Fruit fly (Drosophila melanogaster) whole organism, embryonic: ENCODE measurements around the gene euc.

ENCODE experiments used
- Aef1 ChIP-seq: fragments of 200-800 bp; sonication (Bioruptor generic); IDR thresholded peaks from 3 replicates; pipeline ENCODE4 v1.3.6; 2022; ENCODE audit warnings: missing biosample characterization, missing genetic modification characterization
- Antp ChIP-seq: fragments of 200-800 bp; sonication (Bioruptor generic); optimal IDR thresholded peaks from 3 replicates; lab custom pipeline; 2016; ENCODE audit warnings: missing biosample characterization, missing genetic modification characterization
- CG10267 ChIP-seq: fragments of 200-800 bp; sonication (Bioruptor generic); optimal IDR thresholded peaks from 2 replicates; lab custom pipeline; 2018; ENCODE audit warnings: missing biosample characterization, mild to moderate bottlenecking, missing genetic modification characterization, moderate library complexity
- CG10979 ChIP-seq: fragments of 200-800 bp; sonication (Bioruptor generic); optimal IDR thresholded peaks from 2 replicates; lab custom pipeline; 2018; ENCODE audit warnings: missing biosample characterization, mild to moderate bottlenecking, missing genetic modification characterization, moderate library complexity
- CG11398 ChIP-seq: fragments of 200-800 bp; sonication (Bioruptor generic); optimal IDR thresholded peaks from 2 replicates; lab custom pipeline; 2016; ENCODE audit warnings: missing biosample characterization, missing genetic modification characterization
- CG14014 ChIP-seq: fragments of 200-800 bp; sonication (Bioruptor generic); IDR thresholded peaks from 2 replicates; pipeline ENCODE4 v1.3.6; 2022; ENCODE audit warnings: missing biosample characterization, missing genetic modification characterization
- CG14050 ChIP-seq: fragments of 200-800 bp; sonication (Bioruptor generic); IDR thresholded peaks from 3 replicates; pipeline ENCODE4 v1.3.6; 2022; ENCODE audit warnings: missing biosample characterization, missing genetic modification characterization
- CG14667 ChIP-seq: fragments of 200-800 bp; sonication (Bioruptor generic); IDR thresholded peaks from 2 replicates; pipeline ENCODE4 v1.3.6; 2022; ENCODE audit warnings: missing biosample characterization, missing genetic modification characterization
- CG14710 ChIP-seq: fragments of 200-800 bp; sonication (Bioruptor generic); optimal IDR thresholded peaks from 3 replicates; lab custom pipeline; 2019; ENCODE audit warnings: missing biosample characterization, mild to moderate bottlenecking, missing genetic modification characterization, moderate library complexity
- CG15011 ChIP-seq: fragments of 200-800 bp; sonication (Bioruptor generic); optimal IDR thresholded peaks from 3 replicates; lab custom pipeline; 2018; ENCODE audit warnings: missing biosample characterization, mild to moderate bottlenecking, missing genetic modification characterization
- CG16815 ChIP-seq: fragments of 200-800 bp; sonication (Bioruptor generic); optimal IDR thresholded peaks from 3 replicates; lab custom pipeline; 2017; ENCODE audit warnings: missing biosample characterization, mild to moderate bottlenecking, missing genetic modification characterization
- CG16863 ChIP-seq: fragments of 200-800 bp; sonication (Bioruptor generic); optimal IDR thresholded peaks from 3 replicates; lab custom pipeline; 2016; ENCODE audit warnings: missing biosample characterization, missing genetic modification characterization
- CG17359 ChIP-seq: fragments of 200-800 bp; sonication (Bioruptor generic); optimal IDR thresholded peaks from 3 replicates; lab custom pipeline; 2018; ENCODE audit warnings: missing biosample characterization, mild to moderate bottlenecking, missing genetic modification characterization, moderate library complexity
- CG17385 ChIP-seq: fragments of 200-800 bp; sonication (Bioruptor generic); optimal IDR thresholded peaks from 3 replicates; lab custom pipeline; 2018; ENCODE audit warnings: missing biosample characterization, mild to moderate bottlenecking, missing genetic modification characterization
- CG18011 ChIP-seq: fragments of 200-800 bp; sonication (Bioruptor generic); optimal IDR thresholded peaks from 2 replicates; lab custom pipeline; 2017; ENCODE audit warnings: missing biosample characterization, missing genetic modification characterization, mild to moderate bottlenecking, moderate library complexity, missing genotype
- CG31224 ChIP-seq: fragments of 200-800 bp; sonication (Bioruptor generic); IDR thresholded peaks from 2 replicates; pipeline ENCODE4 v1.3.6; 2022; ENCODE audit warnings: missing biosample characterization, missing genetic modification characterization
- CG3281 ChIP-seq: fragments of 200-800 bp; sonication (Bioruptor generic); optimal IDR thresholded peaks from 3 replicates; lab custom pipeline; 2017; ENCODE audit warnings: missing biosample characterization, mild to moderate bottlenecking, missing genetic modification characterization
- CG4854 ChIP-seq: fragments of 200-800 bp; sonication (Bioruptor generic); optimal IDR thresholded peaks from 2 replicates; lab custom pipeline; 2016; ENCODE audit warnings: missing biosample characterization, missing genetic modification characterization, inconsistent platforms
- CG5953 ChIP-seq: fragments of 200-800 bp; sonication (Bioruptor generic); IDR thresholded peaks from 2 replicates; pipeline ENCODE4 v1.3.6; 2022; ENCODE audit warnings: missing biosample characterization, missing genetic modification characterization
- CG6689 ChIP-seq: fragments of 200-800 bp; sonication (Bioruptor generic); IDR thresholded peaks from 2 replicates; pipeline ENCODE4 v1.3.6; 2022; ENCODE audit warnings: missing biosample characterization, missing genetic modification characterization
- CG8944 ChIP-seq: fragments of 200-800 bp; sonication (Bioruptor generic); optimal IDR thresholded peaks from 3 replicates; lab custom pipeline; 2016; ENCODE audit warnings: missing biosample characterization, missing genetic modification characterization
- D19B ChIP-seq: fragments of 200-800 bp; sonication (Bioruptor generic); optimal IDR thresholded peaks from 2 replicates; lab custom pipeline; 2017; ENCODE audit warnings: missing biosample characterization, mild to moderate bottlenecking, missing genetic modification characterization
- Dbx ChIP-seq: fragments of 200-800 bp; sonication (Bioruptor generic); IDR thresholded peaks from 3 replicates; pipeline ENCODE4 v1.3.6; 2022; ENCODE audit warnings: missing biosample characterization, missing genetic modification characterization
- Fer3 ChIP-seq: fragments of 200-800 bp; sonication (Bioruptor generic); optimal IDR thresholded peaks from 2 replicates; lab custom pipeline; 2018; ENCODE audit warnings: missing biosample characterization, mild to moderate bottlenecking, missing genetic modification characterization, moderate library complexity
- Gug ChIP-seq: fragments of 200-800 bp; sonication (Bioruptor generic); IDR thresholded peaks from 4 replicates; pipeline ENCODE4 v1.3.6; 2022; ENCODE audit warnings: missing biosample characterization, missing genetic modification characterization
- HLHmδ ChIP-seq: fragments of 200-800 bp; sonication (Bioruptor generic); optimal IDR thresholded peaks from 2 replicates; lab custom pipeline; 2018; ENCODE audit warnings: missing biosample characterization, mild to moderate bottlenecking, missing genetic modification characterization, moderate library complexity
- HmgZ ChIP-seq: fragments of 200-800 bp; sonication (Bioruptor generic); optimal IDR thresholded peaks from 2 replicates; lab custom pipeline; 2018; ENCODE audit warnings: missing biosample characterization, mild to moderate bottlenecking, missing genetic modification characterization
- Mad ChIP-seq: fragments of 200-800 bp; sonication (Bioruptor generic); optimal IDR thresholded peaks from 2 replicates; lab custom pipeline; 2016; ENCODE audit warnings: missing biosample characterization, missing genetic modification characterization
- Med ChIP-seq: fragments of 200-800 bp; sonication (Bioruptor generic); peaks from one replicate; lab custom pipeline; 2016; ENCODE audit warnings: missing biosample characterization, missing genetic modification characterization, mild to moderate bottlenecking, inconsistent platforms, moderate library complexity
- Sox100B ChIP-seq: fragments of 200-800 bp; sonication (Bioruptor generic); optimal IDR thresholded peaks from 3 replicates; lab custom pipeline; 2018; ENCODE audit warnings: missing biosample characterization, mild to moderate bottlenecking, missing genetic modification characterization
- ash1 ChIP-seq: fragments of 200-800 bp; sonication (Bioruptor generic); optimal IDR thresholded peaks from 2 replicates; lab custom pipeline; 2018; ENCODE audit warnings: missing biosample characterization, mild to moderate bottlenecking, missing genetic modification characterization
- ato ChIP-seq: fragments of 200-800 bp; sonication (Bioruptor generic); IDR thresholded peaks from 2 replicates; pipeline ENCODE4 v1.3.6; 2022; ENCODE audit warnings: missing biosample characterization, missing genetic modification characterization; ENCODE audit not compliant: partially characterized antibody
- crp ChIP-seq, 2 experiments: fragments of 200-800 bp; sonication (Bioruptor generic); optimal IDR thresholded peaks; 2 replicates in 1 of 2; 3 replicates in 1 of 2; lab custom pipeline; 2017; ENCODE audit warnings: missing biosample characterization in 2 of 2, missing genetic modification characterization in 2 of 2, mild to moderate bottlenecking in 1 of 2, moderate library complexity in 1 of 2
- danr ChIP-seq: fragments of 200-800 bp; sonication (Bioruptor generic); IDR thresholded peaks from 2 replicates; pipeline ENCODE4 v1.3.6; 2022; ENCODE audit warnings: missing biosample characterization, missing genetic modification characterization
- dysf ChIP-seq: fragments of 200-800 bp; sonication (Bioruptor generic); IDR thresholded peaks from 3 replicates; pipeline ENCODE4 v1.3.6; 2022; ENCODE audit warnings: missing biosample characterization, missing genetic modification characterization
- ems ChIP-seq: fragments of 200-800 bp; sonication (Bioruptor generic); optimal IDR thresholded peaks from 3 replicates; lab custom pipeline; 2016; ENCODE audit warnings: missing biosample characterization, missing genetic modification characterization
- eyg ChIP-seq: fragments of 200-800 bp; sonication (Bioruptor generic); optimal IDR thresholded peaks from 3 replicates; lab custom pipeline; 2016; ENCODE audit warnings: missing biosample characterization, missing genetic modification characterization
- hkb ChIP-seq, 2 experiments: fragments of 200-800 bp in 1 of 2; fragments of >200 bp in 1 of 2; sonication (Bioruptor generic) in 1 of 2; IDR thresholded peaks in 1 of 2; optimal IDR thresholded peaks in 1 of 2; 2 replicates each; pipeline versions ENCODE4 v1.3.6 to Lab custom; 2017 to 2022; ENCODE audit warnings: missing biosample characterization in 1 of 2, missing genetic modification characterization in 1 of 2
- knrl ChIP-seq: fragments of 200-800 bp; sonication (Bioruptor generic); IDR thresholded peaks from 3 replicates; pipeline ENCODE4 v1.3.6; 2022; ENCODE audit warnings: missing biosample characterization, missing genetic modification characterization; ENCODE audit not compliant: partially characterized antibody
- oc ChIP-seq: fragments of 200-800 bp; sonication (Bioruptor generic); optimal IDR thresholded peaks from 2 replicates; lab custom pipeline; 2018; ENCODE audit warnings: missing biosample characterization, mild to moderate bottlenecking, missing genetic modification characterization, moderate library complexity
- org-1 ChIP-seq: fragments of 200-800 bp; sonication (Bioruptor generic); optimal IDR thresholded peaks from 2 replicates; lab custom pipeline; 2017; ENCODE audit warnings: missing biosample characterization, missing genetic modification characterization
- p53 ChIP-seq: fragments of 200-800 bp; sonication (Bioruptor generic); optimal IDR thresholded peaks from 2 replicates; lab custom pipeline; 2016; ENCODE audit warnings: missing biosample characterization, missing genetic modification characterization
- pzg ChIP-seq: fragments of 200-800 bp; sonication (Bioruptor generic); optimal IDR thresholded peaks from 3 replicates; lab custom pipeline; 2018; ENCODE audit warnings: missing biosample characterization, mild to moderate bottlenecking, missing genetic modification characterization, moderate library complexity
- run ChIP-seq: fragments of 200-800 bp; sonication (Bioruptor generic); optimal IDR thresholded peaks from 3 replicates; lab custom pipeline; 2018; ENCODE audit warnings: missing biosample characterization, mild to moderate bottlenecking, missing genetic modification characterization
- stwl ChIP-seq: fragments of 200-800 bp; sonication (Bioruptor generic); optimal IDR thresholded peaks from 3 replicates; lab custom pipeline; 2018; ENCODE audit warnings: missing biosample characterization, mild to moderate bottlenecking, missing genetic modification characterization, moderate library complexity
- sug ChIP-seq: fragments of 200-800 bp; optimal IDR thresholded peaks from 2 replicates; lab custom pipeline; 2019; ENCODE audit warnings: missing biosample characterization, mild to moderate bottlenecking, missing genetic modification characterization, moderate library complexity
- tll ChIP-seq, 2 experiments: fragments of 200-800 bp in 1 of 2; fragments of >200 bp in 1 of 2; sonication (Bioruptor generic) in 1 of 2; optimal IDR thresholded peaks; 2 replicates each; lab custom pipeline; 2017 to 2019; ENCODE audit warnings: missing biosample characterization in 2 of 2, missing genetic modification characterization in 2 of 2, mild to moderate bottlenecking in 1 of 2, moderate library complexity in 1 of 2
- ttk ChIP-seq: fragments of 200-800 bp; sonication (Bioruptor generic); IDR thresholded peaks from 2 replicates; pipeline ENCODE4 v2.1.2; 2022; ENCODE audit warnings: missing biosample characterization, missing genetic modification characterization
- vnd ChIP-seq: fragments of 200-800 bp; sonication (Bioruptor generic); IDR thresholded peaks from 3 replicates; pipeline ENCODE4 v1.3.6; 2022; ENCODE audit warnings: missing biosample characterization, missing genetic modification characterization; ENCODE audit not compliant: partially characterized antibody

euc gene

dm6 chr3R:18983614-18984185 is 5.1 kb upstream of the euc start, which contains the start of the genes snRNP-U1-C and gukh (continued):
- TF ChIP-seq sug (tag; lab: Kevin White, UChicago) (peak; percentile 80), CG31224 (peak; percentile 75), dysf (peak; percentile 84), oc (tag; lab: Kevin White, UChicago) (peak; percentile 75), ash1 (GFP tag; lab: Kevin White, UChicago) (no peak), CG16815 (peak; percentile 66), pzg (GFP tag; lab: Kevin White, UChicago) (peak; percentile 98), CG16863 (GFP tag; lab: Kevin White, UChicago) (peak; percentile 11), CG14667 (GFP tag; lab: Robert Waterston, UW) (peak; percentile 67), Dbx (peak; percentile 89), Sox100B (peak; percentile 52), CG15011 (GFP tag; lab: Kevin White, UChicago) (peak; percentile 57), Gug (GFP tag; lab: Robert Waterston, UW) (peak; percentile 62), Mad (GFP tag; lab: Kevin White, UChicago) (peak; percentile 43), crp (GFP tag; optimal IDR thresholded peaks at IDR 0.05; lab: Kevin White, UChicago) (peak in 1 of 2 experiments; percentile 58), CG14014 (GFP tag; lab: Robert Waterston, UW) (peak; percentile 92), CG11398 (GFP tag; lab: Kevin White, UChicago) (no peak), Med (GFP tag; lab: Kevin White, UChicago) (peak; percentile 90), org-1 (peak; percentile 42), CG10267 (peak; percentile 83), CG3281 (GFP tag; lab: Kevin White, UChicago) (peak; percentile 75), eyg (no peak), Fer3 (tag; lab: Kevin White, UChicago) (peak; percentile 86), p53 (peak; percentile 40), stwl (peak; percentile 75), HmgZ (tag; lab: Kevin White, UChicago) (peak; percentile 88), CG6689 (GFP tag; lab: Robert Waterston, UW) (peak; percentile 72), ato (no peak), CG17385 (GFP tag; lab: Kevin White, UChicago) (peak; percentile 67), danr (peak; percentile 32; the same call in 1 of the 2 replicates), knrl (GFP tag; lab: Robert Waterston, UW) (peak; percentile 72), CG14050 (peak; percentile 70), ems (peak; percentile 26), ttk (GFP tag; lab: Robert Waterston, UW) (peak; percentile 73), CG8944 (GFP tag; lab: Kevin White, UChicago) (peak; percentile 31), Antp (GFP tag; lab: Kevin White, UChicago) (peak; percentile 20), D19B (GFP tag; lab: Kevin White, UChicago) (peak; percentile 41), CG14710 (tag; lab: Kevin White, UChicago) (peak; percentile 88), CG10979 (tag; lab: Kevin White, UChicago) (peak; percentile 65), CG17359 (peak; percentile 80), CG4854 (GFP tag; lab: Kevin White, UChicago) (peak; percentile 25), hkb (optimal IDR thresholded peaks at IDR 0.05; lab: Kevin White, UChicago) (no peak), hkb (GFP tag; IDR thresholded peaks at IDR 0.05; lab: Robert Waterston, UW) (peak; percentile 88), HLHmδ (GFP tag; lab: Kevin White, UChicago) (peak; percentile 6), vnd (no peak; the same call in 1 of the 3 replicates), Aef1 (GFP tag; lab: Robert Waterston, UW) (no peak; the same call in 2 of the 3 replicates), run (tag; lab: Kevin White, UChicago) (peak; percentile 55), CG18011 (peak; percentile 75), tll (GFP tag; optimal IDR thresholded peaks at IDR 0.05; lab: Kevin White, UChicago) (peak in 1 of 2 experiments; percentile 22), CG5953 (peak; percentile 85)
